Worm (Caenorhabditis elegans) whole organism, L1 larva: ENCODE measurements around the gene F54B11.5.

Source experiments
- C04F5.9 ChIP-seq: sonication (generic microtip); optimal IDR thresholded peaks from 2 replicates; lab custom pipeline; 2016; ENCODE audit warnings: missing genetic modification characterization, missing compliant biosample characterization
- C16A3.4 ChIP-seq: fragments of 150-350 bp; optimal IDR thresholded peaks from 2 replicates; lab custom pipeline; 2014; ENCODE audit warnings: missing biosample characterization, missing genetic modification characterization
- C34B4.2 ChIP-seq: sonication (generic microtip); optimal IDR thresholded peaks from 2 replicates; lab custom pipeline; 2017; ENCODE audit warnings: mild to moderate bottlenecking, missing genetic modification characterization, missing compliant biosample characterization
- Y116A8C.19 ChIP-seq: sonication (generic microtip); optimal IDR thresholded peaks from 2 replicates; lab custom pipeline; 2016; ENCODE audit warnings: missing compliant biosample characterization, missing genetic modification characterization, borderline replicate concordance
- aha-1 ChIP-seq: fragments of 150-350 bp; optimal IDR thresholded peaks from 2 replicates; lab custom pipeline; 2014; ENCODE audit warnings: missing biosample characterization, missing genetic modification characterization
- alr-1 ChIP-seq: fragments of 200-800 bp; sonication (Bioruptor generic); optimal IDR thresholded peaks from 2 replicates; lab custom pipeline; 2018; ENCODE audit warnings: borderline replicate concordance, mild to moderate bottlenecking, missing genetic modification characterization, missing compliant biosample characterization
- ceh-82 ChIP-seq, 3 experiments: fragments of 150-350 bp in 1 of 3; sonication (generic microtip) in 2 of 3; optimal IDR thresholded peaks; 2 replicates each; lab custom pipeline; 2014 to 2017; ENCODE audit warnings: missing biosample characterization in 3 of 3, missing genetic modification characterization in 3 of 3
- ceh-90 ChIP-seq: sonication (generic microtip); optimal IDR thresholded peaks from 2 replicates; lab custom pipeline; 2016; ENCODE audit warnings: missing genetic modification characterization, missing compliant biosample characterization
- dpl-1 ChIP-seq, 3 experiments: fragments of 150-350 bp in 2 of 3; sonication (generic microtip) in 1 of 3; optimal IDR thresholded peaks; 2 replicates each; lab custom pipeline; 2014 to 2017; ENCODE audit warnings: missing biosample characterization in 3 of 3, missing genetic modification characterization in 3 of 3, missing genetic modification reagents in 3 of 3
- egl-13 ChIP-seq: sonication (generic microtip); optimal IDR thresholded peaks from 2 replicates; lab custom pipeline; 2016; ENCODE audit warnings: missing genotype, missing genetic modification reagents, missing genetic modification characterization, missing compliant biosample characterization
- elt-2 ChIP-seq: sonication (generic microtip); optimal IDR thresholded peaks from 2 replicates; lab custom pipeline; 2016; ENCODE audit warnings: missing genetic modification characterization, mild to moderate bottlenecking, inconsistent platforms, missing compliant biosample characterization, missing genetic modification reagents
- fkh-10 ChIP-seq: sonication (generic microtip); optimal IDR thresholded peaks from 2 replicates; lab custom pipeline; 2017; ENCODE audit warnings: missing biosample characterization, missing genetic modification reagents, missing genetic modification characterization
- fkh-4 ChIP-seq: sonication (generic microtip); optimal IDR thresholded peaks from 2 replicates; lab custom pipeline; 2016; ENCODE audit warnings: missing compliant biosample characterization, missing genetic modification characterization, borderline replicate concordance
- fkh-8 ChIP-seq: sonication (generic microtip); optimal IDR thresholded peaks from 2 replicates; lab custom pipeline; 2016; ENCODE audit warnings: mild to moderate bottlenecking, missing genetic modification characterization, missing compliant biosample characterization
- fos-1 ChIP-seq: fragments of 150-350 bp; optimal IDR thresholded peaks from 2 replicates; lab custom pipeline; 2014; ENCODE audit warnings: missing biosample characterization, missing genetic modification characterization
- irx-1 ChIP-seq: sonication (generic microtip); optimal IDR thresholded peaks from 2 replicates; lab custom pipeline; 2016; ENCODE audit warnings: missing genetic modification characterization, missing compliant biosample characterization
- lin-14 ChIP-seq: fragments of 200-800 bp; sonication (Bioruptor generic); optimal IDR thresholded peaks from 2 replicates; lab custom pipeline; 2018; ENCODE audit warnings: mild to moderate bottlenecking, missing genetic modification characterization, moderate library complexity, missing compliant biosample characterization
- lin-15B ChIP-seq: fragments of 150-350 bp; sonication (generic microtip); optimal IDR thresholded peaks from 3 replicates; lab custom pipeline; 2014; ENCODE audit warnings: missing biosample characterization, missing genetic modification characterization
- lir-3 ChIP-seq: sonication (generic microtip); optimal IDR thresholded peaks from 2 replicates; lab custom pipeline; 2016; ENCODE audit warnings: mild to moderate bottlenecking, missing genetic modification characterization, moderate library complexity, missing compliant biosample characterization; ENCODE audit not compliant: poor library complexity
- lsy-2 ChIP-seq, 2 experiments: fragments of 150-350 bp; optimal IDR thresholded peaks; 2 replicates each; lab custom pipeline; 2014; ENCODE audit warnings: missing biosample characterization in 2 of 2, missing genetic modification characterization in 2 of 2
- mab-9 ChIP-seq: fragments of 200-800 bp; sonication (Bioruptor generic); IDR thresholded peaks from 2 replicates; pipeline ENCODE4 v1.3.6; 2022; ENCODE audit warnings: missing genetic modification reagents, missing genetic modification characterization, missing compliant biosample characterization
- mdl-1 ChIP-seq, 2 experiments: fragments of 150-350 bp; optimal IDR thresholded peaks; 2 replicates each; lab custom pipeline; 2014 to 2017; ENCODE audit warnings: missing biosample characterization in 2 of 2, missing genetic modification characterization in 2 of 2, inconsistent platforms in 1 of 2
- mef-2 ChIP-seq: fragments of 150-350 bp; optimal IDR thresholded peaks from 2 replicates; lab custom pipeline; 2014; ENCODE audit warnings: missing biosample characterization, missing genetic modification characterization
- mep-1 ChIP-seq: fragments of 150-350 bp; optimal IDR thresholded peaks from 2 replicates; lab custom pipeline; 2014; ENCODE audit warnings: missing biosample characterization, missing genetic modification characterization
- nhr-47 ChIP-seq: sonication (generic microtip); optimal IDR thresholded peaks from 2 replicates; lab custom pipeline; 2016; ENCODE audit warnings: mild to moderate bottlenecking, missing genetic modification characterization, moderate library complexity, missing compliant biosample characterization
- nhr-71 ChIP-seq: sonication (generic microtip); optimal IDR thresholded peaks from 2 replicates; lab custom pipeline; 2016; ENCODE audit warnings: mild to moderate bottlenecking, missing genetic modification characterization, moderate library complexity, missing compliant biosample characterization
- nhr-76 ChIP-seq: sonication (generic microtip); optimal IDR thresholded peaks from 2 replicates; lab custom pipeline; 2017; ENCODE audit warnings: missing biosample characterization, missing genetic modification characterization
- nhr-77 ChIP-seq: fragments of 150-350 bp; optimal IDR thresholded peaks from 2 replicates; lab custom pipeline; 2014; ENCODE audit warnings: missing biosample characterization, missing genetic modification characterization
- nhr-84 ChIP-seq: sonication (generic microtip); optimal IDR thresholded peaks from 2 replicates; lab custom pipeline; 2017; ENCODE audit warnings: missing biosample characterization, missing genetic modification characterization
- nhr-85 ChIP-seq: sonication (generic microtip); peaks from one replicate; lab custom pipeline; 2016; ENCODE audit warnings: missing genetic modification characterization, inconsistent platforms, missing compliant biosample characterization
- pax-3 ChIP-seq: fragments of 200-800 bp; sonication (Bioruptor generic); optimal IDR thresholded peaks from 2 replicates; lab custom pipeline; 2018; ENCODE audit warnings: mild to moderate bottlenecking, missing genetic modification characterization, moderate library complexity, missing compliant biosample characterization
- pqm-1 ChIP-seq: sonication (generic microtip); optimal IDR thresholded peaks from 3 replicates; lab custom pipeline; 2017; ENCODE audit warnings: missing biosample characterization, missing genetic modification characterization
- rnt-1 ChIP-seq: sonication (generic microtip); optimal IDR thresholded peaks from 2 replicates; lab custom pipeline; 2016; ENCODE audit warnings: mild to moderate bottlenecking, missing genetic modification characterization, moderate library complexity, missing compliant biosample characterization
- skn-1 ChIP-seq: fragments of 150-350 bp; optimal IDR thresholded peaks from 2 replicates; lab custom pipeline; 2014; ENCODE audit warnings: missing biosample characterization, missing genetic modification characterization
- snu-23 ChIP-seq: sonication (generic microtip); optimal IDR thresholded peaks from 2 replicates; lab custom pipeline; 2016; ENCODE audit warnings: missing genetic modification characterization, missing compliant biosample characterization
- sox-4 ChIP-seq: sonication (generic microtip); optimal IDR thresholded peaks from 2 replicates; lab custom pipeline; 2016; ENCODE audit warnings: missing genetic modification characterization, missing compliant biosample characterization
- sptf-1 ChIP-seq: fragments of 150-350 bp; optimal IDR thresholded peaks from 2 replicates; lab custom pipeline; 2014; ENCODE audit warnings: missing biosample characterization, missing genetic modification characterization
- sup-37 ChIP-seq: fragments of 200-800 bp; sonication (Bioruptor generic); optimal IDR thresholded peaks from 2 replicates; lab custom pipeline; 2018; ENCODE audit warnings: mild to moderate bottlenecking, missing genetic modification characterization, missing compliant biosample characterization
- swsn-7 ChIP-seq: sonication (generic microtip); optimal IDR thresholded peaks from 2 replicates; lab custom pipeline; 2016; ENCODE audit warnings: missing genetic modification characterization, missing compliant biosample characterization
- tlp-1 ChIP-seq: fragments of 150-350 bp; optimal IDR thresholded peaks from 2 replicates; lab custom pipeline; 2014; ENCODE audit warnings: missing biosample characterization, missing genetic modification characterization
- unc-130 ChIP-seq: fragments of 150-350 bp; optimal IDR thresholded peaks from 2 replicates; lab custom pipeline; 2017; ENCODE audit warnings: missing biosample characterization, missing genetic modification characterization, inconsistent platforms
- unc-62 ChIP-seq: fragments of 150-350 bp; optimal IDR thresholded peaks from 2 replicates; lab custom pipeline; 2014; ENCODE audit warnings: missing biosample characterization, missing genetic modification reagents, missing genetic modification characterization
- unc-86 ChIP-seq: sonication (generic microtip); optimal IDR thresholded peaks from 2 replicates; lab custom pipeline; 2016; ENCODE audit warnings: missing genetic modification characterization, missing compliant biosample characterization
- unc-98 ChIP-seq: fragments of 200-800 bp; sonication (Bioruptor generic); IDR thresholded peaks from 2 replicates; pipeline ENCODE4 v1.3.6; 2022; ENCODE audit warnings: missing genetic modification characterization, missing compliant biosample characterization
- xbp-1 ChIP-seq: sonication (generic microtip); optimal IDR thresholded peaks from 2 replicates; lab custom pipeline; 2016; ENCODE audit warnings: missing genetic modification characterization, missing compliant biosample characterization
- zip-4 ChIP-seq: fragments of 200-800 bp; sonication (Bioruptor generic); optimal IDR thresholded peaks from 2 replicates; lab custom pipeline; 2018; ENCODE audit warnings: mild to moderate bottlenecking, missing genetic modification characterization, moderate library complexity, missing compliant biosample characterization
- ztf-11 ChIP-seq, 2 experiments: sonication (generic microtip); optimal IDR thresholded peaks; 2 replicates each; lab custom pipeline; 2016 to 2017; ENCODE audit warnings: missing genetic modification characterization in 2 of 2, missing biosample characterization in 1 of 2, missing compliant biosample characterization in 1 of 2
- ztf-4 ChIP-seq: fragments of 150-350 bp; optimal IDR thresholded peaks from 2 replicates; lab custom pipeline; 2014; ENCODE audit warnings: missing biosample characterization, missing genetic modification characterization

The F54B11.5 gene

ce11 chrX:13638351-13638958 is 42.6 kb upstream of the F54B11.5 start (continued):
- TF ChIP-seq rnt-1 (peak; percentile 83), lin-15B (no peak), elt-2 (no peak), unc-62 (no peak), sox-4 (tag; lab: Kevin White, UChicago) (no peak), ceh-90 (no peak), egl-13 (tag; lab: Kevin White, UChicago) (no peak), skn-1 (tag; lab: Kevin White, UChicago) (peak; percentile 3), ztf-4 (no peak), fkh-8 (no peak), swsn-7 (tag; lab: Kevin White, UChicago) (peak; percentile 24), dpl-1 (GFP tag; optimal IDR thresholded peaks at IDR 0.05; lab: Kevin White, UChicago) (no peak), alr-1 (tag; lab: Kevin White, UChicago) (no peak), pqm-1 (no peak), zip-4 (GFP tag; lab: Kevin White, UChicago) (no peak), nhr-76 (tag; lab: Kevin White, UChicago) (no peak)

- TF ChIP-seq ceh-82 (tag; optimal IDR thresholded peaks at IDR 0.05; lab: Kevin White, UChicago) (no peak), ztf-4 (no peak), xbp-1 (no peak), C16A3.4 (tag; lab: Kevin White, UChicago) (no peak), rnt-1 (peak; percentile 58), lsy-2 (tag; optimal IDR thresholded peaks at IDR 0.05; lab: Kevin White, UChicago) (peak in 1 of 2 experiments; percentile 9), snu-23 (GFP tag; lab: Kevin White, UChicago) (peak; percentile 22), lin-14 (GFP tag; lab: Kevin White, UChicago) (peak; percentile 30), nhr-71 (peak; percentile 41)
Observed at ce11 chrX:13637526-13637925, 41.7 kb upstream of the F54B11.5 start.

ce11 chrX:13633876-13634479 is 38.1 kb upstream of the F54B11.5 start:
- no peak for TF ChIP-seq pax-3 (tag; lab: Kevin White, UChicago)
- no peak for TF ChIP-seq lin-15B
- TF ChIP-seq mdl-1 (tag; optimal IDR thresholded peaks at IDR 0.05; lab: Kevin White, UChicago) = no peak
- no peak for TF ChIP-seq zip-4 (GFP tag; lab: Kevin White, UChicago)
- TF ChIP-seq ztf-11 (tag; optimal IDR thresholded peaks at IDR 0.05; lab: Kevin White, UChicago) = no peak
- no peak for TF ChIP-seq mab-9 (GFP tag; lab: Robert Waterston, UW)
- no peak for TF ChIP-seq unc-98 (GFP tag; lab: Robert Waterston, UW)
- TF ChIP-seq C34B4.2 = no peak
- TF ChIP-seq snu-23 (GFP tag; lab: Kevin White, UChicago) = peak; percentile 13
- no peak for TF ChIP-seq ceh-90
- TF ChIP-seq nhr-71 = peak; percentile 52
- TF ChIP-seq aha-1 (tag; lab: Kevin White, UChicago) = no peak
- TF ChIP-seq mef-2 (tag; lab: Kevin White, UChicago) = no peak
- peak; percentile 56 for TF ChIP-seq rnt-1
- peak; percentile 65 for TF ChIP-seq fkh-10
- peak; percentile 2 to 13 for TF ChIP-seq lsy-2 (tag; optimal IDR thresholded peaks at IDR 0.05; lab: Kevin White, UChicago)
- no peak for TF ChIP-seq unc-130 (tag; lab: Kevin White, UChicago)
- no peak for TF ChIP-seq sup-37 (GFP tag; lab: Kevin White, UChicago)
- TF ChIP-seq sptf-1 (tag; lab: Kevin White, UChicago) = no peak
- TF ChIP-seq Y116A8C.19 = no peak
- no peak for TF ChIP-seq fos-1 (tag; lab: Kevin White, UChicago)
- TF ChIP-seq C04F5.9 (tag; lab: Kevin White, UChicago) = no peak
- no peak for TF ChIP-seq unc-86 (tag; lab: Kevin White, UChicago)
- no peak for TF ChIP-seq irx-1 (tag; lab: Kevin White, UChicago)
- no peak for TF ChIP-seq tlp-1 (tag; lab: Kevin White, UChicago)
- TF ChIP-seq nhr-84 = no peak
- no peak for TF ChIP-seq nhr-76 (tag; lab: Kevin White, UChicago)
- TF ChIP-seq fkh-4 = no peak
- TF ChIP-seq lir-3 (tag; lab: Kevin White, UChicago) = no peak
- no peak for TF ChIP-seq egl-13 (tag; lab: Kevin White, UChicago)
- no peak for TF ChIP-seq nhr-47 (tag; lab: Kevin White, UChicago)
- TF ChIP-seq mep-1 (tag; lab: Kevin White, UChicago) = no peak
- TF ChIP-seq nhr-85 (tag; lab: Kevin White, UChicago) = no peak
- peak; percentile 61 for TF ChIP-seq lin-14 (GFP tag; lab: Kevin White, UChicago)
- TF ChIP-seq nhr-77 (tag; lab: Kevin White, UChicago) = no peak
